Worm (Caenorhabditis elegans) whole organism, young adult: Measurements from ENCODE around the gene clec-157.

Experiments
- B0261.1 ChIP-seq: sonication (generic microtip); optimal IDR thresholded peaks from 2 replicates; lab custom pipeline; 2016; ENCODE audit warnings: mild to moderate bottlenecking, missing genetic modification characterization, moderate library complexity, missing compliant biosample characterization
- C06A6.2 ChIP-seq: fragments of 200-800 bp; sonication (Bioruptor generic); conservative IDR thresholded peaks from 2 replicates; pipeline ENCODE4 v1.3.6; 2022; ENCODE audit warnings: missing genetic modification characterization, missing compliant biosample characterization
- F33H1.4 ChIP-seq: fragments of 200-800 bp; sonication (Bioruptor generic); IDR thresholded peaks from 2 replicates; pipeline ENCODE4 v1.3.6; 2022; ENCODE audit warnings: missing genetic modification reagents, missing genetic modification characterization, missing compliant biosample characterization
- F37B4.10 ChIP-seq: fragments of 200-800 bp; sonication (Bioruptor generic); IDR thresholded peaks from 2 replicates; pipeline ENCODE4 v1.3.6; 2022; ENCODE audit warnings: missing genetic modification characterization, missing compliant biosample characterization
- F52B5.7 ChIP-seq: sonication (generic microtip); optimal IDR thresholded peaks from 2 replicates; lab custom pipeline; 2016; ENCODE audit warnings: mild to moderate bottlenecking, missing genetic modification characterization, missing compliant biosample characterization
- F55B11.4 ChIP-seq: sonication (generic microtip); optimal IDR thresholded peaks from 2 replicates; lab custom pipeline; 2016; ENCODE audit warnings: missing compliant biosample characterization, missing genetic modification characterization, borderline replicate concordance; ENCODE audit not compliant: insufficient read depth
- F57C9.4 ChIP-seq: sonication (generic microtip); optimal IDR thresholded peaks from 2 replicates; lab custom pipeline; 2017; ENCODE audit warnings: mild to moderate bottlenecking, missing genetic modification characterization, missing compliant biosample characterization
- Y67H2A.10 ChIP-seq: fragments of 200-800 bp; sonication (Bioruptor generic); conservative IDR thresholded peaks from 2 replicates; pipeline ENCODE4 v1.3.6; 2022; ENCODE audit warnings: missing genetic modification reagents, missing genetic modification characterization, missing compliant biosample characterization
- Y79H2A.3 ChIP-seq: fragments of 200-800 bp; sonication (Bioruptor generic); conservative IDR thresholded peaks from 2 replicates; pipeline ENCODE4 v1.3.6; 2022; ENCODE audit warnings: missing genetic modification reagents, missing genetic modification characterization, missing compliant biosample characterization
- Y95B8A.8 ChIP-seq: fragments of 200-800 bp; sonication (Bioruptor generic); IDR thresholded peaks from 2 replicates; pipeline ENCODE4 v1.3.6; 2022; ENCODE audit warnings: missing genetic modification reagents, missing genetic modification characterization, missing compliant biosample characterization
- ZK185.1 ChIP-seq: sonication (generic microtip); optimal IDR thresholded peaks from 2 replicates; lab custom pipeline; 2016; ENCODE audit warnings: mild to moderate bottlenecking, missing genetic modification characterization, missing compliant biosample characterization; ENCODE audit not compliant: poor library complexity, severe bottlenecking
- atf-7 ChIP-seq: sonication (generic microtip); optimal IDR thresholded peaks from 2 replicates; lab custom pipeline; 2017; ENCODE audit warnings: mild to moderate bottlenecking, missing genetic modification characterization, missing compliant biosample characterization
- attf-6 ChIP-seq: fragments of 200-800 bp; sonication (Bioruptor generic); IDR thresholded peaks from 2 replicates; pipeline ENCODE4 v1.3.6; 2022; ENCODE audit warnings: missing genetic modification reagents, missing genetic modification characterization, missing compliant biosample characterization
- cebp-2 ChIP-seq: fragments of 200-800 bp; sonication (Bioruptor generic); IDR thresholded peaks from 2 replicates; pipeline ENCODE4 v1.3.6; 2022; ENCODE audit warnings: missing genetic modification characterization, missing compliant biosample characterization
- ceh-27 ChIP-seq: fragments of 200-800 bp; sonication (Bioruptor generic); optimal IDR thresholded peaks from 2 replicates; lab custom pipeline; 2018; ENCODE audit warnings: mild to moderate bottlenecking, missing genetic modification characterization, moderate library complexity, missing compliant biosample characterization
- chd-7 ChIP-seq: sonication (generic microtip); optimal IDR thresholded peaks from 2 replicates; lab custom pipeline; 2016; ENCODE audit warnings: mild to moderate bottlenecking, missing genetic modification characterization, moderate library complexity, missing compliant biosample characterization
- die-1 ChIP-seq: sonication (generic microtip); optimal IDR thresholded peaks from 2 replicates; lab custom pipeline; 2016; ENCODE audit warnings: missing genotype, mild to moderate bottlenecking, missing genetic modification characterization, missing compliant biosample characterization
- dpff-1 ChIP-seq: sonication (generic microtip); optimal IDR thresholded peaks from 2 replicates; lab custom pipeline; 2017; ENCODE audit warnings: mild to moderate bottlenecking, missing genetic modification characterization, missing compliant biosample characterization
- dpl-1 ChIP-seq: fragments of 150-350 bp; optimal IDR thresholded peaks from 2 replicates; lab custom pipeline; 2014; ENCODE audit warnings: missing biosample characterization, missing genetic modification reagents, missing genetic modification characterization
- efl-1 ChIP-seq: fragments of 150-350 bp; optimal IDR thresholded peaks from 2 replicates; lab custom pipeline; 2014; ENCODE audit warnings: missing biosample characterization, missing genetic modification reagents, missing genetic modification characterization
- egl-18 ChIP-seq: fragments of 200-800 bp; sonication (Bioruptor generic); IDR thresholded peaks from 2 replicates; pipeline ENCODE4 v1.3.6; 2022; ENCODE audit warnings: missing genetic modification reagents, missing genetic modification characterization, missing compliant biosample characterization
- fkh-3 ChIP-seq: sonication (generic microtip); optimal IDR thresholded peaks from 2 replicates; lab custom pipeline; 2016; ENCODE audit warnings: mild to moderate bottlenecking, missing genetic modification characterization, missing compliant biosample characterization
- hsf-1 ChIP-seq: fragments of 200-800 bp; sonication (Bioruptor generic); IDR thresholded peaks from 2 replicates; pipeline ENCODE4 v1.3.6; 2022; ENCODE audit warnings: missing genetic modification reagents, missing genetic modification characterization, missing compliant biosample characterization
- lin-54 ChIP-seq: fragments of 200-800 bp; sonication (Bioruptor generic); optimal IDR thresholded peaks from 2 replicates; lab custom pipeline; 2018; ENCODE audit warnings: mild to moderate bottlenecking, missing genetic modification characterization, missing compliant biosample characterization
- madf-8 ChIP-seq: fragments of 200-800 bp; sonication (Bioruptor generic); conservative IDR thresholded peaks from 2 replicates; pipeline ENCODE4 v1.3.6; 2022; ENCODE audit warnings: missing genetic modification reagents, missing genetic modification characterization, missing compliant biosample characterization
- nfyb-1 ChIP-seq: fragments of 200-800 bp; sonication (Bioruptor generic); IDR thresholded peaks from 2 replicates; pipeline ENCODE4 v1.3.6; 2022; ENCODE audit warnings: missing genetic modification reagents, missing genetic modification characterization, missing compliant biosample characterization
- nhr-120 ChIP-seq: fragments of 200-800 bp; sonication (Bioruptor generic); IDR thresholded peaks from 2 replicates; pipeline ENCODE4 v1.3.6; 2022; ENCODE audit warnings: missing genetic modification characterization, missing compliant biosample characterization
- nhr-90 ChIP-seq: sonication (generic microtip); optimal IDR thresholded peaks from 2 replicates; lab custom pipeline; 2016; ENCODE audit warnings: missing genotype, mild to moderate bottlenecking, missing genetic modification characterization, missing compliant biosample characterization
- rec-8 ChIP-seq, 2 experiments: sonication (generic microtip); optimal IDR thresholded peaks; 2 replicates each; lab custom pipeline; 2016; ENCODE audit warnings: mild to moderate bottlenecking in 2 of 2, missing genetic modification characterization in 2 of 2, missing genetic modification reagents in 2 of 2, missing genotype in 2 of 2, missing biosample characterization in 1 of 2, missing compliant biosample characterization in 1 of 2, moderate library complexity in 1 of 2
- snpc-1.1 ChIP-seq: sonication (generic microtip); optimal IDR thresholded peaks from 2 replicates; lab custom pipeline; 2017; ENCODE audit warnings: missing genetic modification characterization, mild to moderate bottlenecking, missing compliant biosample characterization, antibody characterized with exemption, moderate library complexity, missing genotype, missing genetic modification reagents; ENCODE audit not compliant: insufficient read depth
- snpc-3.4 ChIP-seq: sonication (generic microtip); optimal IDR thresholded peaks from 2 replicates; lab custom pipeline; 2017; ENCODE audit warnings: missing genetic modification characterization, mild to moderate bottlenecking, missing compliant biosample characterization, antibody characterized with exemption, moderate library complexity, missing genotype, missing genetic modification reagents
- snpc-4 ChIP-seq, 5 experiments: fragments of 150-350 bp in 1 of 5; sonication (generic microtip) in 4 of 5; optimal IDR thresholded peaks; 2 replicates each; lab custom pipeline; 2014 to 2018; ENCODE audit warnings: missing genetic modification characterization in 5 of 5, missing biosample characterization in 3 of 5, antibody characterized with exemption in 2 of 5, mild to moderate bottlenecking in 2 of 5, missing compliant biosample characterization in 2 of 5, missing genotype in 2 of 5, moderate library complexity in 2 of 5, missing genetic modification reagents in 1 of 5
- tbp1 ChIP-seq: fragments of 200-800 bp; sonication (Bioruptor generic); optimal IDR thresholded peaks from 2 replicates; lab custom pipeline; 2018; ENCODE audit warnings: mild to moderate bottlenecking, missing genetic modification characterization, missing compliant biosample characterization
- unc-62 ChIP-seq: fragments of 150-350 bp; optimal IDR thresholded peaks from 2 replicates; lab custom pipeline; 2014; ENCODE audit warnings: missing biosample characterization, missing genetic modification reagents, missing genetic modification characterization
- xnd-1 ChIP-seq: sonication (generic microtip); optimal IDR thresholded peaks from 2 replicates; lab custom pipeline; 2016; ENCODE audit warnings: missing genotype, missing genetic modification reagents, missing genetic modification characterization, missing compliant biosample characterization
- ztf-22 ChIP-seq: fragments of 200-800 bp; sonication (Bioruptor generic); optimal IDR thresholded peaks from 2 replicates; lab custom pipeline; 2018; ENCODE audit warnings: mild to moderate bottlenecking, missing genetic modification characterization, moderate library complexity, missing compliant biosample characterization
- ztf-25 ChIP-seq: fragments of 200-800 bp; sonication (Bioruptor generic); IDR thresholded peaks from 2 replicates; pipeline ENCODE4 v1.3.6; 2022; ENCODE audit warnings: missing genetic modification reagents, missing genetic modification characterization, missing compliant biosample characterization
- ztf-28 ChIP-seq: fragments of 200-800 bp; sonication (Bioruptor generic); IDR thresholded peaks from 2 replicates; pipeline ENCODE4 v1.3.6; 2022; ENCODE audit warnings: missing genetic modification reagents, missing genetic modification characterization, missing compliant biosample characterization
- ztf-3 ChIP-seq: fragments of 200-800 bp; sonication (Bioruptor generic); optimal IDR thresholded peaks from 2 replicates; lab custom pipeline; 2018; ENCODE audit warnings: mild to moderate bottlenecking, missing genetic modification characterization, missing compliant biosample characterization

Gene clec-157

ce11 chrIII:4819843-4820242 lies 24.4 kb downstream of the clec-157 start, which contains the start of gene F26A1.7:
TSS of gene F26A1.7 (minus strand) at chrIII:4819943.
- TF ChIP-seq F37B4.10 (GFP tag; lab: Robert Waterston, UW) (no peak), F57C9.4 (tag; lab: Kevin White, UChicago) (no peak), Y79H2A.3 (GFP tag; lab: Robert Waterston, UW) (no peak), dpl-1 (GFP tag; lab: Kevin White, UChicago) (no peak), snpc-1.1 (tag; lab: Kevin White, UChicago) (no peak), ceh-27 (no peak), hsf-1 (no peak), nhr-120 (no peak), tbp1 (GFP tag; lab: Kevin White, UChicago) (no peak), rec-8 (tag; optimal IDR thresholded peaks at IDR 0.05; lab: Kevin White, UChicago) (no peak), unc-62 (GFP tag; lab: Kevin White, UChicago) (no peak), ztf-22 (GFP tag; lab: Kevin White, UChicago) (no peak), ztf-3 (GFP tag; lab: Kevin White, UChicago) (no peak), snpc-3.4 (tag; lab: Kevin White, UChicago) (no peak), attf-6 (GFP tag; lab: Robert Waterston, UW) (no peak), Y67H2A.10 (GFP tag; lab: Robert Waterston, UW) (no peak), egl-18 (GFP tag; lab: Robert Waterston, UW) (no peak), cebp-2 (GFP tag; lab: Robert Waterston, UW) (no peak)

DNA sequence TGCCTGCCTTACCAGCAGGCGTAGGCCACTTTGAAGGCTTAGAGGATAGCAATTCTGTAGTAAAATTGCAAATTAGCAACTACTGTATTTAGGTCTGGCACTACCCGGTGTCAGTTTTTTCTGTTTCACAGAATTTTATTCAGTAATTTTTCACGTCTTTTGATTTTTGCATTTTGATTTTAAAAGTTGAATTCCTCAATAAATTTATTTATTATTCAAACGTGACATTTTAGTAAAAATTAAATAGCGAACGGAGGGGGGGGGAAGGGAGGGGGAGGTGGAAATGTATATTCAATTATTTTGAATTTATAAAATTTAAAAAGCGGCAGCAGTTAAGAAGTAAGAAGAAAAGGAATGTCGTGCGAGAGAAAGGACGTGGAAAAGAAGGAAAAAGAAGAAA lies 27.0 kb downstream of the clec-157 start, which contains the start of gene F26A1.4:
F26A1.4 (plus strand) TSS at position 301 of the 400 bp plus-strand sequence.
- TF ChIP-seq die-1, result no peak
- no peak for TF ChIP-seq efl-1 (GFP tag; lab: Kevin White, UChicago)
- TF ChIP-seq cebp-2 (GFP tag; lab: Robert Waterston, UW), result no peak
- no peak for TF ChIP-seq ZK185.1 (tag; lab: Kevin White, UChicago)
- no peak for TF ChIP-seq F33H1.4
- TF ChIP-seq nhr-90 (tag; lab: Kevin White, UChicago), result no peak
- TF ChIP-seq Y79H2A.3 (GFP tag; lab: Robert Waterston, UW), result no peak

DNA sequence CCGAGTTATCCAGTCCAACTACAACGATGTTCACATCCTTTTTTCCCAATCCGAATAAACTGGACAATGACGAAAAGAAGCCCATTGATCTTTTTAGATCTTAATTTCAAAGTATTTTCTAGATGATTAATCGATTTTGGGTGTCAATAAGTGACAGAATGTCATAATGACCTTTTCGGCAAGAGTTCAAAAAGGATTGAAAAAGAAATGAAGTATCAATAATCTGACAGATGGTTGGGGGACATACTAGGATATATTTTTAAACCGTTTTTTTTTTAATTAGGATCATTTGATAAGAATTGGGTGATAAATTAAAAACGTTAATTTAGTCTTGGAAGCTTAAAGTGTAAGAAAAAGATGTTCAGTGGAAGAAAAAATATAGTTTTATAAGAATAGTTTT lies 29.5 kb downstream of the clec-157 start, which contains the start of gene arl-6:
arl-6 (minus strand) TSS at position 101 of the 400 bp plus-strand sequence.
- TF ChIP-seq snpc-3.4 (tag; lab: Kevin White, UChicago) (no peak), fkh-3 (tag; lab: Kevin White, UChicago) (no peak), ztf-28 (GFP tag; lab: Robert Waterston, UW) (no peak), nhr-120 (no peak), F57C9.4 (tag; lab: Kevin White, UChicago) (no peak), B0261.1 (no peak), C06A6.2 (GFP tag; lab: Robert Waterston, UW) (no peak), F52B5.7 (tag; lab: Kevin White, UChicago) (no peak)

DNA sequence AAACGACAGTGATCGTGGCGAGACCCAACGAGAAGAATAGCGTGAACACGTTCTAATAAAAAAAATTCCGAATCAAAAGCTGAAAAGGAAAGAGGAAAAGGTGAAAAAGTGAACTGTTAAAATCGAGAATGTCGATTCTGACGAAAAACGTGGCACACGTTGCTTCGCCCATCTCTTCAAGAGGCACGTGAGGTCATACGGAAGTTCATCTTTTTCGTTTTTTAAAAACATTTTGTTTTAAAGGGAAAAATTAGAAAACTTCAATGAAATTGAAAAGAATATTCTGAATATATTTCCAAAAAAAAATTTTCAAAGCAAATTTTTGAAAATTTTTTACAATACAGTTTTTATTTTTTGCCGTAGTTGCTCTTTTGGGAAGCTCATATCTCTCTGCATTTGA lies 33.0 kb downstream of the clec-157 start, which contains the start of gene C38D4.7:
C38D4.7 (minus strand) TSS at position 101 of the 400 bp plus-strand sequence.
- TF ChIP-seq atf-7 (no peak), dpff-1 (tag; lab: Kevin White, UChicago) (no peak), chd-7 (tag; lab: Kevin White, UChicago) (no peak), madf-8 (GFP tag; lab: Robert Waterston, UW) (no peak), ZK185.1 (tag; lab: Kevin White, UChicago) (no peak), snpc-1.1 (tag; lab: Kevin White, UChicago) (no peak), F55B11.4 (tag; lab: Kevin White, UChicago) (no peak), xnd-1 (tag; lab: Kevin White, UChicago) (no peak), B0261.1 (no peak), lin-54 (GFP tag; lab: Kevin White, UChicago) (no peak), nfyb-1 (GFP tag; lab: Robert Waterston, UW) (no peak), snpc-4 (GFP tag; optimal IDR thresholded peaks at IDR 0.05; lab: Kevin White, UChicago) (no peak), snpc-4 (tag; optimal IDR thresholded peaks at IDR 0.05; lab: Kevin White, UChicago) (no peak), ztf-3 (GFP tag; lab: Kevin White, UChicago) (no peak), ztf-25 (GFP tag; lab: Robert Waterston, UW) (no peak), Y95B8A.8 (GFP tag; lab: Robert Waterston, UW) (no peak)
